Worm (Caenorhabditis elegans) whole organism, L4/young adult: ENCODE data around the gene irld-22.

Source experiments
- W03F9.2 ChIP-seq: fragments of 150-350 bp; optimal IDR thresholded peaks from 2 replicates; lab custom pipeline; 2014; ENCODE audit warnings: missing biosample characterization, missing genetic modification characterization
- dao-5 ChIP-seq: sonication (generic microtip); optimal IDR thresholded peaks from 2 replicates; lab custom pipeline; 2016; ENCODE audit warnings: missing genotype, missing genetic modification characterization, moderate library complexity, missing compliant biosample characterization
- him-1 ChIP-seq: sonication (generic microtip); optimal IDR thresholded peaks from 2 replicates; lab custom pipeline; 2016; ENCODE audit warnings: missing genotype, missing genetic modification reagents, missing genetic modification characterization, missing compliant biosample characterization

Gene irld-22

DNA sequence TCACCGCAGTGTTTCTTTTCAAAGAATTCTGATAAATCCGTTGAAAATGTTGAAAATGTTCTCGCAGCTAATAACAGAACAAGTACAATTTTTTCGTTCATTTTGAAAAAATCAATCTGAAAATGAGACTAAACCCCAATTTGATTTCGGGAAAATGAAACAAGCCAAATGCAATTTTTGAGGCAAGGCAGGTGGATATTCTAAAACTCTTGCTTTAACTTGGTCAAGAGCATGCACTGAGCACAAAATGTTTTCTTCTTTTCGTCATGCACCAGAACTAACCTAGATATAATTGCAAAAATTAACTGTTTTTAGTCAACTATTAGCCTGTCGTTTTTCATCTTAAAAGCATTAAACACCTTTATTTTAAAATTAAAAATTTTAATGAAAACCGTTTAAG, at the start of gene irld-22:
TSS of gene irld-22 (minus strand) at position 101 of the 400 bp plus-strand sequence.
- TF ChIP-seq him-1 (tag; lab: Kevin White, UChicago) (no peak), dao-5 (tag; lab: Kevin White, UChicago) (no peak), W03F9.2 (tag; lab: Kevin White, UChicago) (no peak)

- no peak for TF ChIP-seq W03F9.2 (tag; lab: Kevin White, UChicago)
- TF ChIP-seq dao-5 (tag; lab: Kevin White, UChicago), result no peak
- TF ChIP-seq him-1 (tag; lab: Kevin White, UChicago), result no peak
These were observed 49.7 kb upstream of the irld-22 start, which contains the start of gene dach-1 for ce11 chrV:3949723-3950122. TSS of gene dach-1 (plus strand) at chrV:3950023.

DNA sequence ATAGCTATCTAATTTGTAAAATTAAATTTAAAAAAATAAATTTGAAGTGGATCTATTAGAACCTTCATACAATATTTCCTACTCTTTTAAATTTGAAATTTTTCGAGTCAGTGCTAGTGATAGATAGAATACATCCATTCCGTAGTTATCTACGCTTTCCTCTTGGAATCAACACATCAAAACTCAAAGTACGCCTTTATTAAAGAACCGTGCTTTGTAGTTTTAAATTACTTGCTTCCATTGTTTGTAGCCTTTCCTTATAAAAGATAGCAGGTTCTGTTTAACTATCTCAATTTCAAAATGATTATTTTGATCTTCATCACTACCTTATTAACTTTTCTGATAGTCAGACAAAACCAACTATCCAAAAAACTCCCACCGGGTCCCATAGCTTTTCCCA, 45.1 kb upstream of the irld-22 start, which contains the start of gene cyp-35B3:
TSS of gene cyp-35B3 (plus strand) at position 301 of the 400 bp plus-strand sequence.
- TF ChIP-seq him-1 (tag; lab: Kevin White, UChicago) (no peak), W03F9.2 (tag; lab: Kevin White, UChicago) (no peak)

ce11 chrV:3943364-3943763, 43.4 kb upstream of the irld-22 start:
- TF ChIP-seq W03F9.2 (tag; lab: Kevin White, UChicago), result no peak
- no peak for TF ChIP-seq him-1 (tag; lab: Kevin White, UChicago)
- no peak for TF ChIP-seq dao-5 (tag; lab: Kevin White, UChicago)

ce11 chrV:3941860-3942259, 41.9 kb upstream of the irld-22 start, which contains the start of gene cyp-35B2:
TSS of gene cyp-35B2 (plus strand) at chrV:3942160.
- TF ChIP-seq W03F9.2 (tag; lab: Kevin White, UChicago) (no peak), him-1 (tag; lab: Kevin White, UChicago) (no peak), dao-5 (tag; lab: Kevin White, UChicago) (no peak)

- no peak for TF ChIP-seq him-1 (tag; lab: Kevin White, UChicago)
- no peak for TF ChIP-seq W03F9.2 (tag; lab: Kevin White, UChicago)
- no peak for TF ChIP-seq dao-5 (tag; lab: Kevin White, UChicago)
These were observed 38.8 kb upstream of the irld-22 start, which contains the start of gene cyp-35B1 for ce11 chrV:3938789-3939188. TSS of gene cyp-35B1 (plus strand) at chrV:3939032.

DNA sequence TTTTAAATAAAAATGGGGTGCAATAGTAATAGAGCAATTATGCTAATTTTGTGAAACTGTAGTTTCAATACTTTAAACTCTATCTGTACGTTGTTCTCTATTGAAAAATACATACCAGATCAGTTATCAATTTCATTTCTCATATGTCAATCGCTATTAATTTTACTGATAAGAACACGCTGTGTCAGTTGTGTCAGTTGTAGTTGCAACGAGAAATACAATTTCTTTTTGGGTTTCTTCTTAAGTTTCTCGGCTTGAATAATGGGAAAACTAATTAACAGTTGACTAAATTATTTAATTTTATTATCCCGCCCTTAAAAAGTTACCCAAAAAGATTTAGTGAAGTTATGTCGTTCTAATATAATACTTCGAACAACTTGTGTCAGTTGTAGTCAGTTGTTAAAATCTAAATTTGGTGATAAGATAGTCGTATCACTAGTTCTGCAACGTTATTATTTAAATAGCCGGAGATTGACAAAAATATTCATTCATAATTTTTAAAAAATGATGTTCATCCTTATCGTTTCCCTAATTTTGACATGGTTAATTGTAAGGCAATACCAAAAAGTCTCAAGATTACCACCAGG, 36.0 kb upstream of the irld-22 start, which contains the start of gene cyp-35A5:
TSS of gene cyp-35A5 (plus strand) at position 435 of the 587 bp plus-strand sequence.
- no peak for TF ChIP-seq dao-5 (tag; lab: Kevin White, UChicago)
- TF ChIP-seq W03F9.2 (tag; lab: Kevin White, UChicago), result no peak
- no peak for TF ChIP-seq him-1 (tag; lab: Kevin White, UChicago)

DNA sequence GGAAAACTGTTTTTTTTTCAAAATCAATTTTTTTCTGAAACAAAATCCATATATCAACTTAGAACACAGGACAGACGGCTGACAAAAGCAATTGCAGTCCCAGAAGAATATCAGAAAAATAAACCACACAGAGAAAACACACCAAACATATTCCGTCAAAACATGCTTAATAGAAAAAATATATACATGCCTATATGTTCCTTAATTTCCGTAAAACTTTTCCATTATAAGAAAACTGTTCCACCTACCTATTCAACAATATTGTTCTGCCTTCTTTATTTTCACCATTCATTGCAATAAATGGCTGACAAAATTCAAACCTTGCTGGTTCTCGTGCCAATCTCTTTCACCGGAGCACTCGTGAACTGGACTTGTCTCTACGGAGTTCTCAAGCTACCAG, 31.3 kb upstream of the irld-22 start, which contains the start of gene srx-63:
TSS of gene srx-63 (plus strand) at position 301 of the 400 bp plus-strand sequence.
- no peak for TF ChIP-seq dao-5 (tag; lab: Kevin White, UChicago)
- TF ChIP-seq W03F9.2 (tag; lab: Kevin White, UChicago), result no peak
- TF ChIP-seq him-1 (tag; lab: Kevin White, UChicago), result no peak

DNA sequence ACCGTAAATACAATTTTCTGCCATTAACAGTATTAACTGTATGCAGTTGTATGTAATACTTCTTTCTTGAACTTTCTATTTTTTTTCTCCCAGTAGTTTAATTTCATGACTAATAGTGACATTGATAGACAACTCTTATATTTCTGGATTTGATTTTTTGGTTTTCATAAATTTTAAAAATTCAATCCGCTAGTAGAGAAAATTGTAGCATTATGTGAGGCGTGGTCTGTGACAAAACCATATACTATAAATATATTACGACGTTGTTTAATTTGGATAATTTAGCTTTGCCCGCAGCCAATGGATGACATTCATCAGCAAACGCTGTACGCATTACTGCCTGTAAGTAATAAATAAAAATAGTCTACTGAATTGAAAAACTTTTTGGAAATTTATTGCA, 29.1 kb upstream of the irld-22 start, which contains the start of gene srx-64:
TSS of gene srx-64 (plus strand) at position 301 of the 400 bp plus-strand sequence.
- no peak for TF ChIP-seq dao-5 (tag; lab: Kevin White, UChicago)
- TF ChIP-seq him-1 (tag; lab: Kevin White, UChicago), result no peak
- no peak for TF ChIP-seq W03F9.2 (tag; lab: Kevin White, UChicago)

DNA sequence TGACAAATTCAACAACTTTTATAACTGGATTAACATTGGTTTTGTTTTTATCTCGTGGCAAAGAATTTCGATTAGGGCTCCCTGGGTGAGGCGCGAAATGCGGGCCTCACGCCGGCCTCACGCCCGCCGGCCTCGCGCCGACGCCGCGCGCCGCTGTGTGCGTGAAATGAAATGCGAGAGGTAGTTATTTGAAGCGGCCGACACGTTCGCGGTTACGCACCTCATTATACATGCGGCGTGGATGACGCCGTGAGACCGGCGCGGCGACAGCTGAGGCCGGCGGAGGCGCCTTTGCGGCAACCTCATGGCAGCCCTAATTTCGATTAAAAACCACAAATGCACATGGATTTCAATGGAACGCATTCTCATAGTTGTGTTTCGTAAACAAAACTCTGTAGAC, 27.5 kb upstream of the irld-22 start:
- TF ChIP-seq him-1 (tag; lab: Kevin White, UChicago) (no peak), dao-5 (tag; lab: Kevin White, UChicago) (no peak), W03F9.2 (tag; lab: Kevin White, UChicago) (no peak)

- TF ChIP-seq him-1 (tag; lab: Kevin White, UChicago) (no peak), W03F9.2 (tag; lab: Kevin White, UChicago) (no peak), dao-5 (tag; lab: Kevin White, UChicago) (no peak)
These were observed 22.5 kb upstream of the irld-22 start for ce11 chrV:3922547-3922946.

DNA sequence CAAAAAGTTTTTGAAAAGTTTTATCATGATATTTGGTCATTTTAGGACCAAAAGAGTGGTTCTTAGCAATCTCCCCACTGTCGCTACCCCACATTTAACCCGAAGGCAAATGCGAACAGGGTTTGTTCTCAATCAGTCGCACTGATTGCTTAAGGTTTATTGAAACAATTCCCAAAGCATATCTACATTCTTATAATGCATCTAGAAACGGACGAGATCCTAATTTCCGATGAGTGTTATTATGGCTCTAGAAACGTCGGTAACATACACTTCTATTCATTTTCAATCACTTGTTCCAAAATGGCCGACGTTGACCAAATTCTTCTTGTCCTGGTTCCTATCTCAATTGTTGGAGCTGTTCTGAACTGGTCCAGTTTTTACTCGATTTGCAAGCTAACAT, 21.6 kb upstream of the irld-22 start, which contains the start of gene srx-65:
TSS of gene srx-65 (plus strand) at position 301 of the 400 bp plus-strand sequence.
- TF ChIP-seq him-1 (tag; lab: Kevin White, UChicago) (no peak), dao-5 (tag; lab: Kevin White, UChicago) (no peak), W03F9.2 (tag; lab: Kevin White, UChicago) (no peak)

- no peak for TF ChIP-seq him-1 (tag; lab: Kevin White, UChicago)
- no peak for TF ChIP-seq dao-5 (tag; lab: Kevin White, UChicago)
- no peak for TF ChIP-seq W03F9.2 (tag; lab: Kevin White, UChicago)
These were observed 19.3 kb upstream of the irld-22 start, which contains the start of gene srx-66 for ce11 chrV:3919289-3919688. TSS of gene srx-66 (plus strand) at chrV:3919589.
